Worm (Caenorhabditis elegans) whole organism, L1 larva: ENCODE results near the gene C07A9.10.

ENCODE experiments used
- C04F5.9 ChIP-seq: sonication (generic microtip); optimal IDR thresholded peaks from 2 replicates; lab custom pipeline; 2016; ENCODE audit warnings: missing genetic modification characterization, missing compliant biosample characterization
- C34B4.2 ChIP-seq: sonication (generic microtip); optimal IDR thresholded peaks from 2 replicates; lab custom pipeline; 2017; ENCODE audit warnings: mild to moderate bottlenecking, missing genetic modification characterization, missing compliant biosample characterization
- Y116A8C.19 ChIP-seq: sonication (generic microtip); optimal IDR thresholded peaks from 2 replicates; lab custom pipeline; 2016; ENCODE audit warnings: missing compliant biosample characterization, missing genetic modification characterization, borderline replicate concordance
- aha-1 ChIP-seq: fragments of 150-350 bp; optimal IDR thresholded peaks from 2 replicates; lab custom pipeline; 2014; ENCODE audit warnings: missing biosample characterization, missing genetic modification characterization
- ceh-63 ChIP-seq: fragments of 200-800 bp; sonication (Bioruptor generic); optimal IDR thresholded peaks from 2 replicates; lab custom pipeline; 2018; ENCODE audit warnings: mild to moderate bottlenecking, missing genetic modification characterization, missing compliant biosample characterization
- ceh-8 ChIP-seq: fragments of 200-800 bp; sonication (Bioruptor generic); optimal IDR thresholded peaks from 2 replicates; lab custom pipeline; 2018; ENCODE audit warnings: mild to moderate bottlenecking, missing genetic modification characterization, moderate library complexity, missing compliant biosample characterization
- ceh-88 ChIP-seq: fragments of 200-800 bp; sonication (Bioruptor generic); IDR thresholded peaks from 2 replicates; pipeline ENCODE4 v1.3.6; 2022; ENCODE audit warnings: missing genetic modification characterization, missing compliant biosample characterization
- ceh-90 ChIP-seq: sonication (generic microtip); optimal IDR thresholded peaks from 2 replicates; lab custom pipeline; 2016; ENCODE audit warnings: missing genetic modification characterization, missing compliant biosample characterization
- dpl-1 ChIP-seq, 3 experiments: fragments of 150-350 bp in 2 of 3; sonication (generic microtip) in 1 of 3; optimal IDR thresholded peaks; 2 replicates each; lab custom pipeline; 2014 to 2017; ENCODE audit warnings: missing biosample characterization in 3 of 3, missing genetic modification characterization in 3 of 3, missing genetic modification reagents in 3 of 3
- egl-13 ChIP-seq: sonication (generic microtip); optimal IDR thresholded peaks from 2 replicates; lab custom pipeline; 2016; ENCODE audit warnings: missing genotype, missing genetic modification reagents, missing genetic modification characterization, missing compliant biosample characterization
- fkh-10 ChIP-seq: sonication (generic microtip); optimal IDR thresholded peaks from 2 replicates; lab custom pipeline; 2017; ENCODE audit warnings: missing biosample characterization, missing genetic modification reagents, missing genetic modification characterization
- fkh-4 ChIP-seq: sonication (generic microtip); optimal IDR thresholded peaks from 2 replicates; lab custom pipeline; 2016; ENCODE audit warnings: missing compliant biosample characterization, missing genetic modification characterization, borderline replicate concordance
- fkh-8 ChIP-seq: sonication (generic microtip); optimal IDR thresholded peaks from 2 replicates; lab custom pipeline; 2016; ENCODE audit warnings: mild to moderate bottlenecking, missing genetic modification characterization, missing compliant biosample characterization
- grh-1 ChIP-seq: fragments of 200-800 bp; sonication (Bioruptor generic); IDR thresholded peaks from 2 replicates; pipeline ENCODE4 v1.3.6; 2022; ENCODE audit warnings: missing genetic modification reagents, missing genetic modification characterization, missing compliant biosample characterization
- hlh-17 ChIP-seq: fragments of 200-800 bp; sonication (Bioruptor generic); optimal IDR thresholded peaks from 2 replicates; lab custom pipeline; 2018; ENCODE audit warnings: missing genetic modification characterization, mild to moderate bottlenecking, missing compliant biosample characterization, moderate library complexity, borderline replicate concordance
- hlh-4 ChIP-seq: sonication (generic microtip); optimal IDR thresholded peaks from 2 replicates; lab custom pipeline; 2016; ENCODE audit warnings: mild to moderate bottlenecking, missing genetic modification characterization, missing compliant biosample characterization
- irx-1 ChIP-seq: sonication (generic microtip); optimal IDR thresholded peaks from 2 replicates; lab custom pipeline; 2016; ENCODE audit warnings: missing genetic modification characterization, missing compliant biosample characterization
- isw-1 ChIP-seq: fragments of 200-800 bp; sonication (Bioruptor generic); IDR thresholded peaks from 2 replicates; pipeline ENCODE4 v1.3.6; 2022; ENCODE audit warnings: missing genetic modification characterization, missing compliant biosample characterization
- lin-39 ChIP-seq: fragments of 150-350 bp; optimal IDR thresholded peaks from 2 replicates; lab custom pipeline; 2014; ENCODE audit warnings: missing biosample characterization, missing genetic modification reagents, missing genetic modification characterization
- lir-3 ChIP-seq: sonication (generic microtip); optimal IDR thresholded peaks from 2 replicates; lab custom pipeline; 2016; ENCODE audit warnings: mild to moderate bottlenecking, missing genetic modification characterization, moderate library complexity, missing compliant biosample characterization; ENCODE audit not compliant: poor library complexity
- lsy-2 ChIP-seq, 2 experiments: fragments of 150-350 bp; optimal IDR thresholded peaks; 2 replicates each; lab custom pipeline; 2014; ENCODE audit warnings: missing biosample characterization in 2 of 2, missing genetic modification characterization in 2 of 2
- mab-9 ChIP-seq: fragments of 200-800 bp; sonication (Bioruptor generic); IDR thresholded peaks from 2 replicates; pipeline ENCODE4 v1.3.6; 2022; ENCODE audit warnings: missing genetic modification reagents, missing genetic modification characterization, missing compliant biosample characterization
- mef-2 ChIP-seq: fragments of 150-350 bp; optimal IDR thresholded peaks from 2 replicates; lab custom pipeline; 2014; ENCODE audit warnings: missing biosample characterization, missing genetic modification characterization
- mep-1 ChIP-seq: fragments of 150-350 bp; optimal IDR thresholded peaks from 2 replicates; lab custom pipeline; 2014; ENCODE audit warnings: missing biosample characterization, missing genetic modification characterization
- nhr-20 ChIP-seq: sonication (generic microtip); optimal IDR thresholded peaks from 2 replicates; lab custom pipeline; 2016; ENCODE audit warnings: mild to moderate bottlenecking, missing genetic modification characterization, missing compliant biosample characterization
- nhr-47 ChIP-seq: sonication (generic microtip); optimal IDR thresholded peaks from 2 replicates; lab custom pipeline; 2016; ENCODE audit warnings: mild to moderate bottlenecking, missing genetic modification characterization, moderate library complexity, missing compliant biosample characterization
- nhr-76 ChIP-seq: sonication (generic microtip); optimal IDR thresholded peaks from 2 replicates; lab custom pipeline; 2017; ENCODE audit warnings: missing biosample characterization, missing genetic modification characterization
- nhr-84 ChIP-seq: sonication (generic microtip); optimal IDR thresholded peaks from 2 replicates; lab custom pipeline; 2017; ENCODE audit warnings: missing biosample characterization, missing genetic modification characterization
- nhr-85 ChIP-seq: sonication (generic microtip); peaks from one replicate; lab custom pipeline; 2016; ENCODE audit warnings: missing genetic modification characterization, inconsistent platforms, missing compliant biosample characterization
- nhr-90 ChIP-seq: sonication (generic microtip); optimal IDR thresholded peaks from 2 replicates; lab custom pipeline; 2016; ENCODE audit warnings: mild to moderate bottlenecking, missing genetic modification characterization, missing compliant biosample characterization; ENCODE audit not compliant: poor library complexity
- pax-3 ChIP-seq: fragments of 200-800 bp; sonication (Bioruptor generic); optimal IDR thresholded peaks from 2 replicates; lab custom pipeline; 2018; ENCODE audit warnings: mild to moderate bottlenecking, missing genetic modification characterization, moderate library complexity, missing compliant biosample characterization
- pqm-1 ChIP-seq: sonication (generic microtip); optimal IDR thresholded peaks from 3 replicates; lab custom pipeline; 2017; ENCODE audit warnings: missing biosample characterization, missing genetic modification characterization
- skn-1 ChIP-seq: fragments of 150-350 bp; optimal IDR thresholded peaks from 2 replicates; lab custom pipeline; 2014; ENCODE audit warnings: missing biosample characterization, missing genetic modification characterization
- sptf-1 ChIP-seq: fragments of 150-350 bp; optimal IDR thresholded peaks from 2 replicates; lab custom pipeline; 2014; ENCODE audit warnings: missing biosample characterization, missing genetic modification characterization
- swsn-7 ChIP-seq: sonication (generic microtip); optimal IDR thresholded peaks from 2 replicates; lab custom pipeline; 2016; ENCODE audit warnings: missing genetic modification characterization, missing compliant biosample characterization
- tbx-2 ChIP-seq: sonication (generic microtip); optimal IDR thresholded peaks from 2 replicates; lab custom pipeline; 2016; ENCODE audit warnings: missing genetic modification characterization, missing compliant biosample characterization
- tlp-1 ChIP-seq: fragments of 150-350 bp; optimal IDR thresholded peaks from 2 replicates; lab custom pipeline; 2014; ENCODE audit warnings: missing biosample characterization, missing genetic modification characterization
- unc-62 ChIP-seq: fragments of 150-350 bp; optimal IDR thresholded peaks from 2 replicates; lab custom pipeline; 2014; ENCODE audit warnings: missing biosample characterization, missing genetic modification reagents, missing genetic modification characterization
- unc-86 ChIP-seq: sonication (generic microtip); optimal IDR thresholded peaks from 2 replicates; lab custom pipeline; 2016; ENCODE audit warnings: missing genetic modification characterization, missing compliant biosample characterization
- vab-15 ChIP-seq: sonication (generic microtip); optimal IDR thresholded peaks from 2 replicates; lab custom pipeline; 2017; ENCODE audit warnings: missing genotype, mild to moderate bottlenecking, missing genetic modification characterization, missing compliant biosample characterization
- zip-4 ChIP-seq: fragments of 200-800 bp; sonication (Bioruptor generic); optimal IDR thresholded peaks from 2 replicates; lab custom pipeline; 2018; ENCODE audit warnings: mild to moderate bottlenecking, missing genetic modification characterization, moderate library complexity, missing compliant biosample characterization
- ztf-11 ChIP-seq, 2 experiments: sonication (generic microtip); optimal IDR thresholded peaks; 2 replicates each; lab custom pipeline; 2016 to 2017; ENCODE audit warnings: missing genetic modification characterization in 2 of 2, missing biosample characterization in 1 of 2, missing compliant biosample characterization in 1 of 2
- ztf-4 ChIP-seq: fragments of 150-350 bp; optimal IDR thresholded peaks from 2 replicates; lab custom pipeline; 2014; ENCODE audit warnings: missing biosample characterization, missing genetic modification characterization

The C07A9.10 gene

DNA sequence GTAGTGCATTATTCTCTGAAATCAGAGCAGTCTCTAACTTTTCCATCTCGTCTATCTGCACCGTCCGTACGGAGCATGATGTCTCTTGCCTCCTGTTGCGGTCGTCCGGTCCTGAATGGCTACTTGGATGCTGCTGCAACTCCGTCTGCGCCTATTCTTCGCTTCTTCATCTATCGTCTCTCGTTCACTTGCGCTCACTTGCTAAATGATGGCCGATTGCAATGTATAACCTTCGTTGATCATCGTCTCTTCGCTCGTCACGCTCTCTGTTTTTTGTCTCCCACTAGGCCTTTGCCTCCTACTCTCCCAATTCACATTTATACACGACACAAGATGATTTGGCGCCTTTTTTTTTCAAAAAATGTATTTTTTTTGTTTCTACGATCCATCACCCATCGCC is 11.5 kb upstream of the C07A9.10 start (continued):
- TF ChIP-seq hlh-4 (tag; lab: Kevin White, UChicago): no peak
- TF ChIP-seq isw-1 (GFP tag; lab: Robert Waterston, UW): no peak
- TF ChIP-seq nhr-76 (tag; lab: Kevin White, UChicago): no peak
- no peak for TF ChIP-seq zip-4 (GFP tag; lab: Kevin White, UChicago)
- TF ChIP-seq pax-3 (tag; lab: Kevin White, UChicago): no peak
- no peak for TF ChIP-seq pqm-1
- TF ChIP-seq dpl-1 (GFP tag; optimal IDR thresholded peaks at IDR 0.05; lab: Kevin White, UChicago): peak; percentile 31 to 56 (median 39)
- peak; percentile 0 for TF ChIP-seq nhr-90 (tag; lab: Kevin White, UChicago)
- no peak for TF ChIP-seq C04F5.9 (tag; lab: Kevin White, UChicago)
- no peak for TF ChIP-seq C34B4.2 (tag; lab: Kevin White, UChicago)
- no peak for TF ChIP-seq irx-1 (tag; lab: Kevin White, UChicago)
- peak; percentile 72 for TF ChIP-seq fkh-8 (tag; lab: Kevin White, UChicago)
- TF ChIP-seq ceh-88 (GFP tag; lab: Robert Waterston, UW): no peak
- no peak for TF ChIP-seq unc-62 (GFP tag; lab: Kevin White, UChicago)
- TF ChIP-seq tbx-2 (tag; lab: Kevin White, UChicago): peak; percentile 40
- no peak for TF ChIP-seq ceh-8 (GFP tag; lab: Kevin White, UChicago)
- TF ChIP-seq nhr-47: peak; percentile 59
- no peak for TF ChIP-seq nhr-85 (tag; lab: Kevin White, UChicago)
- TF ChIP-seq mep-1 (tag; lab: Kevin White, UChicago): peak; percentile 21
- TF ChIP-seq skn-1 (tag; lab: Kevin White, UChicago): no peak
- peak; percentile 17 to 71 for TF ChIP-seq lsy-2 (tag; optimal IDR thresholded peaks at IDR 0.05; lab: Kevin White, UChicago)
- TF ChIP-seq mab-9 (GFP tag; lab: Robert Waterston, UW): no peak
- TF ChIP-seq lin-39 (tag; lab: Kevin White, UChicago): no peak
- peak; percentile 68 for TF ChIP-seq swsn-7 (tag; lab: Kevin White, UChicago)
- TF ChIP-seq aha-1: no peak
- no peak for TF ChIP-seq sptf-1
- peak; percentile 38 for TF ChIP-seq ztf-4 (tag; lab: Kevin White, UChicago)
- TF ChIP-seq ztf-11 (tag; optimal IDR thresholded peaks at IDR 0.05; lab: Kevin White, UChicago): no peak
- no peak for TF ChIP-seq Y116A8C.19 (tag; lab: Kevin White, UChicago)
- no peak for TF ChIP-seq hlh-17 (GFP tag; lab: Kevin White, UChicago)
- TF ChIP-seq mef-2 (tag; lab: Kevin White, UChicago): no peak
- TF ChIP-seq fkh-10 (GFP tag; lab: Kevin White, UChicago): peak; percentile 29
- no peak for TF ChIP-seq grh-1
- TF ChIP-seq vab-15 (tag; lab: Kevin White, UChicago): no peak
- TF ChIP-seq unc-86 (tag; lab: Kevin White, UChicago): peak; percentile 17
- peak; percentile 60 for TF ChIP-seq nhr-20 (tag; lab: Kevin White, UChicago)
- no peak for TF ChIP-seq ceh-63 (GFP tag; lab: Kevin White, UChicago)
- TF ChIP-seq tlp-1 (tag; lab: Kevin White, UChicago): no peak
- TF ChIP-seq ceh-90: no peak
- no peak for TF ChIP-seq lir-3 (tag; lab: Kevin White, UChicago)
- TF ChIP-seq nhr-84 (tag; lab: Kevin White, UChicago): no peak

- TF ChIP-seq egl-13 (tag; lab: Kevin White, UChicago) (no peak), fkh-4 (tag; lab: Kevin White, UChicago) (no peak)
- TF ChIP-seq, all 84 proteins: peak for 0
Observed at ce11 chrIII:9696417-9696816, 10.6 kb upstream of the C07A9.10 start, which contains the start of gene bud-31. Gene bud-31, minus strand, starts transcription at chrIII:9696517.
